Worm (Caenorhabditis elegans) whole organism, L1 larva: ENCODE data around the gene set-8.

Experiments
- elt-3 ChIP-seq, 6 experiments: fragments of 150-350 bp in 1 of 6; sonication (generic microtip); optimal IDR thresholded peaks; 2 replicates each; lab custom pipeline; 2017 to 2018; ENCODE audit warnings: missing biosample characterization in 6 of 6, missing genetic modification characterization in 6 of 6, inconsistent platforms in 1 of 6
- nhr-28 ChIP-seq: fragments of 150-350 bp; optimal IDR thresholded peaks from 2 replicates; lab custom pipeline; 2014; ENCODE audit warnings: missing biosample characterization, missing genetic modification characterization
- pqm-1 ChIP-seq: sonication (generic microtip); optimal IDR thresholded peaks from 3 replicates; lab custom pipeline; 2017; ENCODE audit warnings: missing biosample characterization, missing genetic modification characterization
- snpc-4 ChIP-seq: fragments of 150-350 bp; optimal IDR thresholded peaks from 2 replicates; lab custom pipeline; 2014; ENCODE audit warnings: missing biosample characterization, missing genetic modification characterization
- ztf-11 ChIP-seq, 2 experiments: sonication (generic microtip); optimal IDR thresholded peaks; 2 replicates each; lab custom pipeline; 2016 to 2017; ENCODE audit warnings: missing genetic modification characterization in 2 of 2, missing biosample characterization in 1 of 2, missing compliant biosample characterization in 1 of 2

DNA sequence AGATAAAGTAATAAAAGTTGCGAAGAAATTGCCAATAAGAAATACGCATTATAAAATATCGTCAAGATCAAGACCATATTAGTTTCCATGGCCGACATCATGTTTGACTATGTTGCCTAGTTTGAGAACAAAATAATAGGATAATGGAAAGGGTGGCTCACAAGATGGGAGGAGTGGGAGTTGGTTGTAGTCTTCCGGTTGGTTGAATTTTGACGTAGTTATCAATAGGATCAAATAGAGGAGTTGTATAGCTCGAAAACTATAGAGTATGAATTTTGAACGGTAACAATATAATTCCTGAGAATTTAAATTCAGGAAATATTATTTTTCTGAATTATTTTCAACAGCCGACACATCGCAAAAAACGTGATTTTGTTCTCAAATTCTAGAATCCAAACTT, 35.2 kb downstream of the set-8 start, which contains the start of gene srd-50:
- no peak for TF ChIP-seq elt-3 (tag; optimal IDR thresholded peaks at IDR 0.05; lab: Kevin White, UChicago)
- no peak for TF ChIP-seq nhr-28 (tag; lab: Kevin White, UChicago)
- TF ChIP-seq snpc-4 (tag; lab: Kevin White, UChicago), result no peak
- no peak for TF ChIP-seq ztf-11 (tag; optimal IDR thresholded peaks at IDR 0.05; lab: Kevin White, UChicago)
- no peak for TF ChIP-seq pqm-1 (tag; lab: Kevin White, UChicago)
